Worm (Caenorhabditis elegans) whole organism, midembryonic: ENCODE measurements around the gene aly-3.
"Not testable (repeated sequence)": the region's sequence is repeated elsewhere in the genome, so short reads cannot be mapped to it uniquely, and the experiment has no call there.

Source experiments
- flt-1 ChIP-seq: fragments of 200-800 bp; sonication (Bioruptor generic); IDR thresholded peaks from 2 replicates; pipeline ENCODE4 v1.3.6; 2022; ENCODE audit warnings: missing genetic modification characterization, missing compliant biosample characterization
- med-1 ChIP-seq: sonication (generic microtip); optimal IDR thresholded peaks from 2 replicates; lab custom pipeline; 2017; ENCODE audit warnings: missing genetic modification characterization, mild to moderate bottlenecking, missing compliant biosample characterization, antibody characterized with exemption, missing genetic modification reagents; ENCODE audit not compliant: insufficient read depth
- ztf-23 ChIP-seq: fragments of 200-800 bp; sonication (Bioruptor generic); IDR thresholded peaks from 2 replicates; pipeline ENCODE4 v1.3.6; 2022; ENCODE audit warnings: missing genetic modification reagents, missing genetic modification characterization, missing compliant biosample characterization
- ztf-29 ChIP-seq: fragments of 200-800 bp; sonication (Bioruptor generic); IDR thresholded peaks from 2 replicates; pipeline ENCODE4 v1.3.6; 2022; ENCODE audit warnings: missing genetic modification reagents, missing genetic modification characterization, missing compliant biosample characterization

DNA sequence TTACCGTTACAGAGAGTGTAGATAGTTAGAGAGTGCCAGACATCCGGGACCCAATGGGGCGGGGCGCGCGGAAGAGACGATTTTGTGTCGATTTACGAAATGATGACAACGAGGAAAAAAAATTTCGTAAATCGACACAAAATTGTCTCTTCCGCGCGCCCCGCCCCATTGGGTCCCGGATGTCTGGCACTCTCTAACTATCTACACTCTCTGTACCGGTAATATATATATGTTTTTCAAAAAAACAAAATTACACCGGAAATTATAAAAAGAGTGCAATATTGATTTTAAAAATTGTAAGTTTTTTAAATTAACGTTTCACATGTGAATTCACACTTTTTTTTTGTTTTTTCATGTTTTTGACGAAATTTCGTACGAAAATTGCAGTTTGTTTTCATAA is 15.0 kb downstream of the aly-3 start, which contains the start of gene B0001.4:
- not testable (repeated sequence) for TF ChIP-seq flt-1 (GFP tag; lab: Robert Waterston, UW); med-1 (GFP tag; lab: Kevin White, UChicago); ztf-23 (GFP tag; lab: Robert Waterston, UW); ztf-29 (GFP tag; lab: Robert Waterston, UW)
